Fruit fly (Drosophila melanogaster) whole organism: ENCODE data around the gene wda.

Source experiments
- CG8478 ChIP-seq: fragments of >200 bp; optimal IDR thresholded peaks from 2 replicates; lab custom pipeline; 2018; ENCODE audit warnings: inconsistent platforms
- Dll ChIP-seq: fragments of >200 bp; optimal IDR thresholded peaks from 2 replicates; lab custom pipeline; 2017
- EcR ChIP-seq, 2 experiments: fragments of >200 bp; optimal IDR thresholded peaks; 2 replicates each; lab custom pipeline; 2017; ENCODE audit warnings: missing biosample characterization in 2 of 2, missing genetic modification characterization in 2 of 2, missing genetic modification reagents in 2 of 2
- pan ChIP-seq: fragments of >200 bp; optimal IDR thresholded peaks from 2 replicates; lab custom pipeline; 2017
- psq ChIP-seq: fragments of >200 bp; optimal IDR thresholded peaks from 2 replicates; lab custom pipeline; 2017
- usp ChIP-seq: fragments of >200 bp; optimal IDR thresholded peaks from 2 replicates; lab custom pipeline; 2017; ENCODE audit warnings: missing biosample characterization, missing genetic modification characterization, mixed read lengths

DNA sequence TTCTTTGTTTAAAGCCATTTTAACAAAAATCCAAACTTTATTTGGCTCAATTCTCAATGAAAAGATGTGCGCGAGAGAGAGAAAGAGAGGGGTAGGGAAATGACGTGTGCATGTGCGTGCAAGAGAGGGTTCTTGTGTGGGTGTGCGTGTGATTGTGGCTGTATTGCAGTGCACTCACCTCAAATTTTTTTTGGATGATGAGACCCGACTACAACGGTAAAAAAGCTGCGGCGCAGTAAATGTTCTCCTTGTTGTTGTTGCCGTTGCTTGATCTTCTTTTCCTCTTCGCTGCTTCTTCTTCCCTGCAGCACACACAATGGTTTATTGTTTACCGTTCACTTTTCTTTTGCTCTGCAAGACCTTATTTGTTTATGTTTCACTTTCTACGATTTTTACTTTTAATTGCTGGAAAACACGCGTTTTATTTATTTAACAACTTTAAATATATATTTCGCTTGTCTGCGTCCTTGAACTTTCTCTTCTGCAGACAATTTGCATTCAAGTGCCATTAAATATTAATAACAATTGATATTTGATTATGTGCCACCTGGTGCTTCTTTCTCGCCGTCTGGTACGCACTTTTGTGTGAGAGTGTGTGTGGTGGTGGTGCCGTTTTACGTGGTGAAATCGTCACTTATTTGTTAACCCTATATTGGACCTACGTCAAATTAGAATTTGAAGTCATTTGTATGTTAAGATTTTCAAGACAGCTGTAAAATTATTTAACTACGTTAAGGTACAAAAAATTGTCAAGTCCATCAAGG is 37.5 kb downstream of the wda start:
- TF ChIP-seq usp (GFP tag; lab: Kevin White, UChicago) (no peak), pan (lab: Kevin White, UChicago) (no peak), psq (lab: Kevin White, UChicago) (no peak), CG8478 (no peak), Dll (lab: Kevin White, UChicago) (no peak), EcR (GFP tag; optimal IDR thresholded peaks at IDR 0.05; lab: Kevin White, UChicago) (peak; percentile 74 to 77)
